Worm (Caenorhabditis elegans) whole organism, late embryonic: ENCODE measurements around the gene fbxa-196.

ENCODE experiments used
- ama-1 ChIP-seq: fragments of 150-350 bp; optimal IDR thresholded peaks from 2 replicates; lab custom pipeline; 2014
- elt-2 ChIP-seq: sonication (generic microtip); optimal IDR thresholded peaks from 2 replicates; lab custom pipeline; 2016; ENCODE audit warnings: missing genetic modification reagents, missing genetic modification characterization, missing compliant biosample characterization
- fkh-10 ChIP-seq: fragments of 150-350 bp; optimal IDR thresholded peaks from 2 replicates; lab custom pipeline; 2014; ENCODE audit warnings: missing biosample characterization, missing genetic modification reagents, missing genetic modification characterization
- hlh-8 ChIP-seq: sonication (generic microtip); optimal IDR thresholded peaks from 2 replicates; lab custom pipeline; 2016; ENCODE audit warnings: missing genotype, missing genetic modification characterization, missing compliant biosample characterization
- pag-3 ChIP-seq: sonication (generic microtip); optimal IDR thresholded peaks from 2 replicates; lab custom pipeline; 2016; ENCODE audit warnings: missing compliant biosample characterization, missing genetic modification characterization, borderline replicate concordance
- pha-2 ChIP-seq: sonication (generic microtip); optimal IDR thresholded peaks from 2 replicates; lab custom pipeline; 2017; ENCODE audit warnings: mild to moderate bottlenecking, missing genetic modification characterization, missing compliant biosample characterization
- sdc-2 ChIP-seq: sonication (generic microtip); optimal IDR thresholded peaks from 2 replicates; lab custom pipeline; 2016; ENCODE audit warnings: missing genotype, missing genetic modification characterization, missing compliant biosample characterization
- sox-4 ChIP-seq: sonication (generic microtip); optimal IDR thresholded peaks from 2 replicates; lab custom pipeline; 2017; ENCODE audit warnings: mild to moderate bottlenecking, missing genetic modification characterization, inconsistent platforms, missing compliant biosample characterization
- tbx-2 ChIP-seq: sonication (generic microtip); optimal IDR thresholded peaks from 2 replicates; lab custom pipeline; 2016; ENCODE audit warnings: missing genetic modification characterization, missing compliant biosample characterization
- unc-3 ChIP-seq, 2 experiments: fragments of 200-800 bp in 1 of 2; sonication (Bioruptor generic) in 1 of 2; sonication (generic microtip) in 1 of 2; conservative IDR thresholded peaks in 1 of 2; optimal IDR thresholded peaks in 1 of 2; 2 replicates each; pipeline versions ENCODE4 v1.3.6 to Lab custom; 2016 to 2022; ENCODE audit warnings: missing compliant biosample characterization in 2 of 2, missing genetic modification characterization in 2 of 2, missing genetic modification reagents in 1 of 2

- TF ChIP-seq pha-2 (tag; lab: Kevin White, UChicago) (no peak), hlh-8 (no peak), sox-4 (no peak), fkh-10 (GFP tag; lab: Kevin White, UChicago) (no peak), ama-1 (no peak), pag-3 (tag; lab: Kevin White, UChicago) (no peak), elt-2 (tag; lab: Kevin White, UChicago) (no peak), tbx-2 (tag; lab: Kevin White, UChicago) (no peak), unc-3 (GFP tag; conservative IDR thresholded peaks at IDR 0.05; lab: Robert Waterston, UW) (no peak), unc-3 (tag; optimal IDR thresholded peaks at IDR 0.05; lab: Kevin White, UChicago) (no peak), sdc-2 (tag; lab: Kevin White, UChicago) (no peak)
Measured at ce11 chrV:6408733-6409227, 39.7 kb upstream of the fbxa-196 start, which contains the start of gene bcf-1.
